Fruit fly (Drosophila melanogaster) whole organism, adult: ENCODE data around the gene Lkr.
A peak's percentile ranks its signal among the peaks of the same experiment; 100 is the strongest.

ENCODE experiments used
- CG11617 ChIP-seq: fragments of 200-800 bp; sonication (Bioruptor generic); optimal IDR thresholded peaks from 2 replicates; lab custom pipeline; 2017; ENCODE audit warnings: mild to moderate bottlenecking, missing biosample characterization, missing genetic modification reagents, missing genetic modification characterization
- CG12768 ChIP-seq: fragments of 200-800 bp; sonication (Bioruptor generic); optimal IDR thresholded peaks from 2 replicates; lab custom pipeline; 2017; ENCODE audit warnings: missing biosample characterization, missing genetic modification characterization, mild to moderate bottlenecking, moderate library complexity, missing genetic modification reagents
- CG14711 ChIP-seq: fragments of 200-800 bp; sonication (Bioruptor generic); optimal IDR thresholded peaks from 2 replicates; lab custom pipeline; 2018; ENCODE audit warnings: missing biosample characterization, mild to moderate bottlenecking, missing genetic modification characterization, moderate library complexity
- CG1620 ChIP-seq: fragments of 200-800 bp; sonication (Bioruptor generic); optimal IDR thresholded peaks from 2 replicates; lab custom pipeline; 2016; ENCODE audit warnings: missing biosample characterization, missing genetic modification characterization
- CG33017 ChIP-seq: fragments of 200-800 bp; sonication (Bioruptor generic); optimal IDR thresholded peaks from 2 replicates; lab custom pipeline; 2018; ENCODE audit warnings: missing biosample characterization, mild to moderate bottlenecking, missing genetic modification characterization, moderate library complexity
- CG5204 ChIP-seq: fragments of 200-800 bp; sonication (Bioruptor generic); optimal IDR thresholded peaks from 2 replicates; lab custom pipeline; 2016; ENCODE audit warnings: missing biosample characterization, missing genetic modification characterization
- CG7045 ChIP-seq: fragments of 200-800 bp; sonication (Bioruptor generic); optimal IDR thresholded peaks from 2 replicates; lab custom pipeline; 2017; ENCODE audit warnings: missing biosample characterization, mild to moderate bottlenecking, missing genetic modification characterization
- CG7101 ChIP-seq: fragments of 200-800 bp; sonication (Bioruptor generic); optimal IDR thresholded peaks from 2 replicates; lab custom pipeline; 2018; ENCODE audit warnings: missing biosample characterization, mild to moderate bottlenecking, missing genetic modification characterization, moderate library complexity
- Clk ChIP-seq: fragments of 200-800 bp; sonication (Bioruptor generic); optimal IDR thresholded peaks from 2 replicates; lab custom pipeline; 2017; ENCODE audit warnings: missing biosample characterization, missing genetic modification characterization
- Crg-1 ChIP-seq: fragments of 200-800 bp; sonication (Bioruptor generic); optimal IDR thresholded peaks from 2 replicates; lab custom pipeline; 2016; ENCODE audit warnings: missing biosample characterization, missing genetic modification characterization
- Hr96 ChIP-seq: fragments of 200-800 bp; sonication (Bioruptor generic); optimal IDR thresholded peaks from 2 replicates; lab custom pipeline; 2016; ENCODE audit warnings: missing biosample characterization, missing genetic modification characterization
- Mnt ChIP-seq: fragments of 200-800 bp; sonication (Bioruptor generic); optimal IDR thresholded peaks from 2 replicates; lab custom pipeline; 2016; ENCODE audit warnings: missing biosample characterization, mild to moderate bottlenecking, missing genetic modification characterization
- bab1 ChIP-seq: fragments of 200-800 bp; sonication (Bioruptor generic); optimal IDR thresholded peaks from 3 replicates; lab custom pipeline; 2019; ENCODE audit warnings: missing biosample characterization, mild to moderate bottlenecking, missing genetic modification characterization, moderate library complexity
- cic ChIP-seq: fragments of 200-800 bp; sonication (Bioruptor generic); optimal IDR thresholded peaks from 2 replicates; lab custom pipeline; 2017; ENCODE audit warnings: missing biosample characterization, mild to moderate bottlenecking, missing genetic modification characterization, moderate library complexity
- cnc ChIP-seq, 2 experiments: fragments of >200 bp; optimal IDR thresholded peaks; 2 replicates each; lab custom pipeline; 2017
- kay ChIP-seq: fragments of 200-800 bp; sonication (Bioruptor generic); peaks from one replicate; lab custom pipeline; 2016; ENCODE audit warnings: missing biosample characterization, missing genetic modification characterization, borderline replicate concordance
- ovo ChIP-seq: fragments of 200-800 bp; sonication (Bioruptor generic); optimal IDR thresholded peaks from 2 replicates; lab custom pipeline; 2016; ENCODE audit warnings: missing biosample characterization, missing genetic modification characterization
- pad ChIP-seq: fragments of 200-800 bp; sonication (Bioruptor generic); optimal IDR thresholded peaks from 3 replicates; lab custom pipeline; 2017; ENCODE audit warnings: missing biosample characterization, missing genetic modification characterization, mild to moderate bottlenecking, moderate library complexity, missing genetic modification reagents
- tj ChIP-seq: fragments of 200-800 bp; sonication (Bioruptor generic); optimal IDR thresholded peaks from 3 replicates; lab custom pipeline; 2017; ENCODE audit warnings: missing biosample characterization, mild to moderate bottlenecking, missing genetic modification characterization, moderate library complexity
- toe ChIP-seq: fragments of 200-800 bp; sonication (Bioruptor generic); optimal IDR thresholded peaks from 2 replicates; lab custom pipeline; 2016; ENCODE audit warnings: missing biosample characterization, missing genetic modification characterization

Lkr gene

DNA sequence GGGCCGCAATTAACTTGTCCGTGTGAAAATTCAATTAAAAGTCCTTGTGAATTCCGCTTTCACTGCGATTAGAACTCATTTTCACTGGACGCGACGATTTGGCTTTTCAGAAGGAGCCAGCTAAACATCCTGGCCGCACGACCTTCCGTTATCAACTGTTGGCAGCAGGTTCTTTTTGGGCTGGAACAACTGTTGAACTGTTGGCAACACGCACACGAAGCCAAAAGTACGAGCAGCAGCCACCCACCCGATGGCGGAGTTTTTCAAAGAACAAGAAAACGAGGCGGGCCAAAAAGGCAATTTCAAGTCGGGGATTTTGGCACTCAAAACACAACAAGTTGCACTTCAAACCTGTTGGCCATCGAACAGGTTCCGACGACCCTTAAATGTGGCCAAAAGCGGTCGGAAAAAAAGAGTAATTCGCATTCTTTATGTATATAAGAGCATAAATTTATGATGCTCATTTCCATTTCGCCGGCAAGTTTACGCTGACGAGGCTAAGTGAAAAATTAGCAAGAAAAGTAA is 6.2 kb downstream of the Lkr start:
- TF ChIP-seq CG12768 (GFP tag; lab: Kevin White, UChicago): no peak
- TF ChIP-seq tj: no peak
- no peak for TF ChIP-seq CG7101 (tag; lab: Kevin White, UChicago)
- no peak for TF ChIP-seq CG14711 (tag; lab: Kevin White, UChicago)
- no peak for TF ChIP-seq Hr96
- TF ChIP-seq kay (GFP tag; lab: Kevin White, UChicago): no peak
- no peak for TF ChIP-seq CG33017 (tag; lab: Kevin White, UChicago)
- no peak for TF ChIP-seq CG11617 (GFP tag; lab: Kevin White, UChicago)
- TF ChIP-seq Mnt: no peak
- TF ChIP-seq cic: no peak
- TF ChIP-seq bab1 (GFP tag; lab: Kevin White, UChicago): no peak
- no peak for TF ChIP-seq CG1620
- TF ChIP-seq ovo (GFP tag; lab: Kevin White, UChicago): no peak
- TF ChIP-seq pad (GFP tag; lab: Kevin White, UChicago): no peak
- no peak for TF ChIP-seq Clk (GFP tag; lab: Kevin White, UChicago)
- TF ChIP-seq toe (GFP tag; lab: Kevin White, UChicago): no peak
- no peak for TF ChIP-seq Crg-1 (GFP tag; lab: Kevin White, UChicago)
- no peak for TF ChIP-seq CG7045 (GFP tag; lab: Kevin White, UChicago)
- TF ChIP-seq CG5204 (GFP tag; lab: Kevin White, UChicago): no peak
- no peak for TF ChIP-seq cnc (optimal IDR thresholded peaks at IDR 0.05; lab: Kevin White, UChicago)

DNA sequence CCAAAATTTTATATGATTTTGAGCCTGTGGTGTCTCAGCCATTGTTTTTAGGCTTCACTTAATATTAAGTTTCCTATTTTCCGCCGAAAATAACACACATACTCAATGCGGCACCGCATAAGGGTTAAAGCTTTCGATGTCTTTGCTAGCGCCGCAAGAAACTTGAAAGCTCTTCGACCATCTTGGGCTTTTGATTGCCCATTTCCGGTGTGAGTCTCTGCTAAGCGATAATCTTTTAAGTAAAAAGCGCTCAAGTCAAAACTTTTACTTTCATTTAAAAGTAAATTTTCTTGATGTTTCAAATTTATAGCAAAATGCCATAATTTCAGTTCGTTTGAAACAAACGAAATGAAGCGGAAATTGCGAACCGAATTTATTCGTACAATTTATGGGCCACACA is 17.2 kb downstream of the Lkr start:
- TF ChIP-seq Clk (GFP tag; lab: Kevin White, UChicago): peak; percentile 34
- TF ChIP-seq tj: peak; percentile 48
- peak; percentile 65 for TF ChIP-seq toe (GFP tag; lab: Kevin White, UChicago)
- peak; percentile 25 for TF ChIP-seq cic
- TF ChIP-seq kay (GFP tag; lab: Kevin White, UChicago): peak; percentile 9
- TF ChIP-seq CG7045 (GFP tag; lab: Kevin White, UChicago): peak; percentile 89
- peak; percentile 75 for TF ChIP-seq Crg-1 (GFP tag; lab: Kevin White, UChicago)
- peak; percentile 77 for TF ChIP-seq CG12768 (GFP tag; lab: Kevin White, UChicago)
- TF ChIP-seq bab1 (GFP tag; lab: Kevin White, UChicago): peak; percentile 91
- TF ChIP-seq pad (GFP tag; lab: Kevin White, UChicago): peak; percentile 66
- peak; percentile 38 for TF ChIP-seq Mnt
- peak; percentile 81 for TF ChIP-seq CG11617 (GFP tag; lab: Kevin White, UChicago)
- peak; percentile 74 for TF ChIP-seq CG5204 (GFP tag; lab: Kevin White, UChicago)
- peak; percentile 52 for TF ChIP-seq CG14711 (tag; lab: Kevin White, UChicago)
- peak; percentile 61 for TF ChIP-seq CG33017 (tag; lab: Kevin White, UChicago)
- peak; percentile 71 for TF ChIP-seq ovo (GFP tag; lab: Kevin White, UChicago)
- no peak for TF ChIP-seq cnc (optimal IDR thresholded peaks at IDR 0.05; lab: Kevin White, UChicago)
- peak; percentile 69 for TF ChIP-seq CG1620
- TF ChIP-seq CG7101 (tag; lab: Kevin White, UChicago): peak; percentile 75
- peak; percentile 81 for TF ChIP-seq Hr96

DNA sequence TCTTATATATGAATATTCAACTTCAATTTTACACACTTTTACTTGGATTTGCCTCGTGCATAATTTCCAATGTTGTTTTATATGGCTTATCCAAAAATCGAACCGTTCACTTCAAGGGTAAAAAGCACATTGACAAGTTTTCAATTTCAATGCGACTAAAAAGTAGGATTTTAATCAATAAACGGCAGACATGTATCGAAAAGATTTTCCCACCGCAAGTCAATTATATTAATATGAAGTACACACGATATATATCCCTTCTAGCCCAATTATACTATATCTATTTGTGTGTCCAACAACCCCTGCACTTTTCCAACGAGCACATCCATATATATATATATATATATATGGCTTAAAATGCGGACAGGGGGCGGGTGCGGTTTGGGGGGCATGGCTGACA is 18.4 kb downstream of the Lkr start, which contains the start of gene CG34342:
TSS of gene CG34342 (minus strand) at position 101 of the 400 bp plus-strand sequence.
- TF ChIP-seq CG7045 (GFP tag; lab: Kevin White, UChicago): no peak
- no peak for TF ChIP-seq CG12768 (GFP tag; lab: Kevin White, UChicago)
- TF ChIP-seq CG11617 (GFP tag; lab: Kevin White, UChicago): no peak
- no peak for TF ChIP-seq kay (GFP tag; lab: Kevin White, UChicago)
- TF ChIP-seq CG14711 (tag; lab: Kevin White, UChicago): no peak
- no peak for TF ChIP-seq Mnt
- no peak for TF ChIP-seq CG5204 (GFP tag; lab: Kevin White, UChicago)
- TF ChIP-seq Hr96: no peak
- TF ChIP-seq pad (GFP tag; lab: Kevin White, UChicago): no peak
- TF ChIP-seq CG7101 (tag; lab: Kevin White, UChicago): no peak
- TF ChIP-seq bab1 (GFP tag; lab: Kevin White, UChicago): no peak
- TF ChIP-seq ovo (GFP tag; lab: Kevin White, UChicago): no peak
- no peak for TF ChIP-seq CG1620

DNA sequence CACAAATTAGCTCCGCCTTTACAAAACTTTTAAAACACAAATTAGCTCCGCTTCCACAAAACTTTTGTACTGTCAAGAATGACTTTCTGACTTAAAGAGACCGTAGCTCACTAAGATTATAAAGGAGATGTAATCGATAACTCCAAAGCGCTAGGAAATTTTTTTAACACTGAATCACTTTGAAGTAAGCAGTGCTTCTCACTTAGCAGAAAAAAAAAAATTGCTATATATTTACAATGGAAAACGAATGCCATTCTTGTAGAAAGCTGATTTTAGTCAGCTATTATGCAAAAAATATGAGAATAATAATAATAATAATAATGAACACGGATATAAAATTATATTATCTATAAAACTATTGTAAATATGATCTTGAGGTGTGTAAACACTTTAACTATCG is 30.3 kb downstream of the Lkr start, which contains the start of gene blanks:
TSS of gene blanks (minus strand) at position 101 of the 400 bp plus-strand sequence.
- TF ChIP-seq cic: no peak
- no peak for TF ChIP-seq CG1620
- TF ChIP-seq CG5204 (GFP tag; lab: Kevin White, UChicago): no peak
- no peak for TF ChIP-seq Hr96
- no peak for TF ChIP-seq Mnt
- TF ChIP-seq toe (GFP tag; lab: Kevin White, UChicago): no peak
- TF ChIP-seq ovo (GFP tag; lab: Kevin White, UChicago): no peak
- no peak for TF ChIP-seq cnc (optimal IDR thresholded peaks at IDR 0.05; lab: Kevin White, UChicago)
- TF ChIP-seq CG11617 (GFP tag; lab: Kevin White, UChicago): no peak
- TF ChIP-seq tj: no peak
- TF ChIP-seq Crg-1 (GFP tag; lab: Kevin White, UChicago): no peak

DNA sequence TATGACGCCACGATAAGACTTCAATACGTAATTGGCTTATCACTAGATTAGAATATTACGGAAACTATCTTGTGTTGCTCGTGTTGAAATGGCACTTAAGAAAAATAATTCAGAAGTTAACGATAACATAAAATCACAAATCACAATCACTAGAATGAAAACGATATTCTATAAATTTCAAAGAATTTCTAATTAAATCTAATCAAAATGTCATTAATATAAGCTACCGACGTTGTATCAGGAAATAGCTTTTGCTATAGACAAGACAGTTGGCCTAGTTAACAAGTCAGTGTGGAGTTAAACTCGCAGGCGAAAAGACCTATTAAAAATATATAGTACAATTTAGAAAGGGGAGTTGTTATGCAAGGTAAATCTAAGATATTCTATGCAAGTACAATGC is 49.7 kb downstream of the Lkr start, which contains the start of gene CG4835:
TSS of gene CG4835 (plus strand) at position 301 of the 400 bp plus-strand sequence.
- TF ChIP-seq CG12768 (GFP tag; lab: Kevin White, UChicago) (no peak), Crg-1 (GFP tag; lab: Kevin White, UChicago) (no peak), kay (GFP tag; lab: Kevin White, UChicago) (no peak), Mnt (no peak), Clk (GFP tag; lab: Kevin White, UChicago) (no peak)
